Worm (Caenorhabditis elegans): ENCODE measurements around the gene cyn-4.

ce11 chrII:10884396-10884795 lies 12.0 kb upstream of the cyn-4 start, which contains the start of gene egg-3:
- TF ChIP-seq med-1 (GFP tag; optimal IDR thresholded peaks at IDR 0.05; ENCODE audit: insufficient read depth) (no peak), ztf-23 (GFP tag; IDR thresholded peaks at IDR 0.05) (no peak), flt-1 (GFP tag; IDR thresholded peaks at IDR 0.05) (no peak)
